Worm (Caenorhabditis elegans): ENCODE results near the gene lea-1.
"Not testable (repeated sequence)": the region's sequence is repeated elsewhere in the genome, so short reads cannot be mapped to it uniquely, and the experiment has no call there.

lea-1 gene

DNA sequence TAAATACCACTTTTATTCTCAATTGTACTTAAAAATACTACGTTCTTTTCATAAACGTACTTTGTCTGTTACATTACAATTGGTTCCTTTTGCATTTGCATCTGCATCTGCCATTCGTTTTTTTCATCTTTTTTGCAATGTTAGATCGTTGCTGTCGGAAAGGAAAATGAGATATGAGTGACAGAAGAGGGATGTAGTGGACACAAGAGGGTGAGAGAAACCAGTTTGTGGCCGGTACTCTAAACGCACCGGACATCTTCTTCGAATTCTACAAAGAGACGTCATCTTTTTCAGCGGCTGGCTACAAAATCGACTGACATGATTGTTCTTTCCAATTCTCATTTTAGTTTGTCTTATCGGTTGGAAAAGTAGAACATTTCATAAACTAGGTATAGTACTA, 9.0 kb upstream of the lea-1 start:
- TF ChIP-seq T22C8.4 (GFP tag; IDR thresholded peaks at IDR 0.05) = no peak
- TF ChIP-seq klf-2 (GFP tag; conservative IDR thresholded peaks at IDR 0.05) = no peak
- TF ChIP-seq tab-1 (GFP tag; IDR thresholded peaks at IDR 0.05) = no peak
- no peak for TF ChIP-seq ztf-23 (GFP tag; IDR thresholded peaks at IDR 0.05)
- TF ChIP-seq med-1 (GFP tag; optimal IDR thresholded peaks at IDR 0.05; ENCODE audit: insufficient read depth) = no peak
- TF ChIP-seq flt-1 (GFP tag; IDR thresholded peaks at IDR 0.05) = no peak
- TF ChIP-seq ztf-29 (GFP tag; IDR thresholded peaks at IDR 0.05) = no peak
- TF ChIP-seq cog-1 (tag; optimal IDR thresholded peaks at IDR 0.05) = no peak
- TF ChIP-seq ref-1 (GFP tag; conservative IDR thresholded peaks at IDR 0.05) = no peak

DNA sequence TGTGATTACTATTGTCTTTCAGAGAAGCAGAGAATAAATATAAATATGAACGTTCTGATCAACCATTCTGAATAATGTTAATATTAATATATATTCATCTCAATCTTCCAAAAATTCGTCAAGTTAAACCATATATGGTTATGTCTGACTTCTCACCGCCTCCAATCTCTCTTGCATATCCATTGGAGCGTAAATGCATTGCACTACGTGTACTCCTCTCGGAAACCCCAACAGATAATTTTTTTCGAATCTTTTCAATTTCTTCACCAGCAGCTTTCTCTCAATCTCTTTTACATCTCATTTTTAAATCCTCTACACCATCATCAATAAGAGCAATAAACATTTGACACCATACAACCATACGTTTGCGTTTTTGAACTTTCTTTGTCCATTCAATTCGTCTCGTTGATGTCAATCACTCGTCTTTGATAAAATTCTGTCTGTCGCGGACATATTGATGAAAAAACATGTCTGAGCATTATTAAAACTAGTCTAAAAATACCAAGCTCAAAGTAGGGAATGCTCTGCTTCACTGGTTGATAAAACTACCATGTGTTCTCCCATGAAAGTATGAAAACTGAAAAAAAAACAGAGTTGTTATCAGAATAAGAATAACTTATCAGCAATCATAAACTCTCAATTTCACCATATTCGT, 8.3 kb upstream of the lea-1 start:
- 0 out of 2 replicates have a peak, but pooled peaks have one; percentile 21 for TF ChIP-seq ztf-23 (GFP tag; IDR thresholded peaks at IDR 0.05)
- no peak for TF ChIP-seq ztf-29 (GFP tag; IDR thresholded peaks at IDR 0.05)

DNA sequence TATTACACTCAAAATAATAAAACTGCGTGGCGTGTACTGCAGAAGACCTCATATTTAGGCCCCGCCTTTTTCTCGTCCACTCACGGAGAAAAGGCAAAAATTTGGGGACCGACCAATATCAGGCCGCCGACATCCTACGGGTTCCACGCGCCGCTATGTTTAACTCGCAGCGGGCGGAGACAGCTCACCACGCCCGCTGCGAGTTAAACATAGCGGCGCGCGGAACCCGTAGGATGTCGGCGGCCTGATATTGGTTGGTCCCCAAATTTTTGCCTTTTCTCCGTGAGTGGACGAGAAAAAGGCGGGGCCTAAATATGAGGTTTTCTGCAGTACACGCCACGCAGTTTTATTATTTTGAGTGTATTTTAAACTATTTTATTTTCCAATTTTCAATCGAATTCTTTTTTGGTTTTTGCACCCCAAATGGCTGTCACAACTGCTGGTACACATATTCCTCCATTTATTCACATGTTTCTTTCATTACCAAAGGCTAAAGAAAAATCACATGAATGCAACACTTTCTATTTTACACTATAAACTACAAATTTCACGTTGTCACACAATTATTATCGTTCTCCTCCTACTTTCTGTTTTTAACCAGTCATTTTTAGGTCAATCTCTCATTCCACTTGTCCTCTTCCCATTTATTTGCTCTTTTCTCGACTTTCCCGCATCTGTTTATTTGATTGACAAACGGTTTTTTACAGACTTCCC, 7.5 kb upstream of the lea-1 start, which contains the start of gene uda-1:
TSS of gene uda-1 (plus strand) at position 708 of the 714 bp plus-strand sequence.
- TF ChIP-seq flt-1 (GFP tag; IDR thresholded peaks at IDR 0.05); ztf-29 (GFP tag; IDR thresholded peaks at IDR 0.05); med-1 (GFP tag; optimal IDR thresholded peaks at IDR 0.05; ENCODE audit: insufficient read depth): not testable (repeated sequence)

ce11 chrV:10006374-10006773, 5.3 kb upstream of the lea-1 start:
- TF ChIP-seq flt-1 (GFP tag; IDR thresholded peaks at IDR 0.05) (no peak), ztf-23 (GFP tag; IDR thresholded peaks at IDR 0.05) (no peak), ref-1 (GFP tag; conservative IDR thresholded peaks at IDR 0.05) (no peak), med-1 (GFP tag; optimal IDR thresholded peaks at IDR 0.05; ENCODE audit: insufficient read depth) (no peak), T22C8.4 (GFP tag; IDR thresholded peaks at IDR 0.05) (no peak), cog-1 (tag; optimal IDR thresholded peaks at IDR 0.05) (no peak), ztf-29 (GFP tag; IDR thresholded peaks at IDR 0.05) (no peak), klf-2 (GFP tag; conservative IDR thresholded peaks at IDR 0.05) (no peak), tab-1 (GFP tag; IDR thresholded peaks at IDR 0.05) (no peak)

DNA sequence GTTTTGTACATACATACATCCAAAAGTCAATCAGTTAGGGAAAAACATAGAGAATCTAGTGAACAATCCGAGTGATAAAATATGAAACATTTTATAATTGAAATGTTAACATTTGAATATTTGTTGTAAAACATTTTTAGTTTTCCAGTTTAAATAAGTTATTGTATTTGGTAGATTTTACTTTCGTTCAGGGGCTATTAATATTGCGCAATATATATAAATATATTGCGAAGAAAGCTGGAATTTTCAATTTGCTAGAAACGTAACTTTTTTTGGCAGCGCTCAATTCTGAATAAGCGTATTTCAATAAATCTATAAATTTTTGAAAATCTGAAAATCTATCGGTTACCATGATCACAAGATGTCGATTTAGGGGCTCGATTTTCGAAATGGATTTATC, 4.2 kb upstream of the lea-1 start:
- TF ChIP-seq ref-1 (GFP tag; conservative IDR thresholded peaks at IDR 0.05) = no peak
- no peak for TF ChIP-seq ztf-23 (GFP tag; IDR thresholded peaks at IDR 0.05)
- TF ChIP-seq flt-1 (GFP tag; IDR thresholded peaks at IDR 0.05) = no peak
- no peak for TF ChIP-seq klf-2 (GFP tag; conservative IDR thresholded peaks at IDR 0.05)
- TF ChIP-seq cog-1 (tag; optimal IDR thresholded peaks at IDR 0.05) = no peak
- no peak for TF ChIP-seq med-1 (GFP tag; optimal IDR thresholded peaks at IDR 0.05; ENCODE audit: insufficient read depth)
- no peak for TF ChIP-seq tab-1 (GFP tag; IDR thresholded peaks at IDR 0.05)
- no peak for TF ChIP-seq ztf-29 (GFP tag; IDR thresholded peaks at IDR 0.05)

- no peak for TF ChIP-seq tab-1 (GFP tag; IDR thresholded peaks at IDR 0.05)
- no peak for TF ChIP-seq ref-1 (GFP tag; conservative IDR thresholded peaks at IDR 0.05)
- TF ChIP-seq cog-1 (tag; optimal IDR thresholded peaks at IDR 0.05) = no peak
- no peak for TF ChIP-seq ztf-29 (GFP tag; IDR thresholded peaks at IDR 0.05)
- no peak for TF ChIP-seq flt-1 (GFP tag; IDR thresholded peaks at IDR 0.05)
- TF ChIP-seq med-1 (GFP tag; optimal IDR thresholded peaks at IDR 0.05; ENCODE audit: insufficient read depth) = no peak
- no peak for TF ChIP-seq klf-2 (GFP tag; conservative IDR thresholded peaks at IDR 0.05)
- TF ChIP-seq T22C8.4 (GFP tag; IDR thresholded peaks at IDR 0.05) = no peak
- TF ChIP-seq ztf-23 (GFP tag; IDR thresholded peaks at IDR 0.05) = no peak
Measured at ce11 chrV:10012639-10013038, 916 bp downstream of the lea-1 start.

DNA sequence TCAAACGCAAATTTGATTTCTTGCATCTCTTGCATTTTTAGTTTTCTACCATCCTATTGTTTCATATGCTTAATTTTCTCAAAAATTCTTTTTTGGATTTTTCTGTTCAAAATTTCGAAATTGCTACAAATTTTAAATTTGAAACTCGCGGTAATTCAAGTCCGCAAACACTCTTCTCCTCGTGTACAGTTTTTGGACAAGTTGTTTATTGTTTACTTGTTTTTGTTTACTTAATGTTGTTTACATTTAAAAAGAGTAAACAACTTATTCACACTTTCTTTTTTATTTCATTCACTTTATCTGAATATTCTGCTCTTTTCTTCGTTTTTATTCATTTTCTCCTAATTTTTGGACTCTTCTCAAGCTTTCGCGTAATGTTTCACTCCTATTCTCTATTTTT, 6.6 kb downstream of the lea-1 start:
- TF ChIP-seq klf-2 (GFP tag; conservative IDR thresholded peaks at IDR 0.05) (no peak), ztf-29 (GFP tag; IDR thresholded peaks at IDR 0.05) (no peak), flt-1 (GFP tag; IDR thresholded peaks at IDR 0.05) (no peak), tab-1 (GFP tag; IDR thresholded peaks at IDR 0.05) (no peak), ref-1 (GFP tag; conservative IDR thresholded peaks at IDR 0.05) (no peak), ztf-23 (GFP tag; IDR thresholded peaks at IDR 0.05) (no peak), cog-1 (tag; optimal IDR thresholded peaks at IDR 0.05) (no peak), T22C8.4 (GFP tag; IDR thresholded peaks at IDR 0.05) (no peak), med-1 (GFP tag; optimal IDR thresholded peaks at IDR 0.05; ENCODE audit: insufficient read depth) (no peak)

- TF ChIP-seq ref-1 (GFP tag; conservative IDR thresholded peaks at IDR 0.05) = no peak
- no peak for TF ChIP-seq flt-1 (GFP tag; IDR thresholded peaks at IDR 0.05)
- no peak for TF ChIP-seq ztf-29 (GFP tag; IDR thresholded peaks at IDR 0.05)
- TF ChIP-seq tab-1 (GFP tag; IDR thresholded peaks at IDR 0.05) = no peak
Measured at ce11 chrV:10019083-10019624, 7.4 kb downstream of the lea-1 start.

ce11 chrV:10019934-10020333, 8.2 kb downstream of the lea-1 start:
- TF ChIP-seq T22C8.4 (GFP tag; IDR thresholded peaks at IDR 0.05) = no peak
- TF ChIP-seq med-1 (GFP tag; optimal IDR thresholded peaks at IDR 0.05; ENCODE audit: insufficient read depth) = no peak
- TF ChIP-seq klf-2 (GFP tag; conservative IDR thresholded peaks at IDR 0.05) = no peak

ce11 chrV:10023062-10023536, 11.4 kb downstream of the lea-1 start:
- TF ChIP-seq tab-1 (GFP tag; IDR thresholded peaks at IDR 0.05) (no peak), flt-1 (GFP tag; IDR thresholded peaks at IDR 0.05) (no peak), klf-2 (GFP tag; conservative IDR thresholded peaks at IDR 0.05) (no peak), ztf-23 (GFP tag; IDR thresholded peaks at IDR 0.05) (no peak), ref-1 (GFP tag; conservative IDR thresholded peaks at IDR 0.05) (no peak), cog-1 (tag; optimal IDR thresholded peaks at IDR 0.05) (no peak), ztf-29 (GFP tag; IDR thresholded peaks at IDR 0.05) (no peak), T22C8.4 (GFP tag; IDR thresholded peaks at IDR 0.05) (no peak), med-1 (GFP tag; optimal IDR thresholded peaks at IDR 0.05; ENCODE audit: insufficient read depth) (no peak)

All from whole organism, midembryonic.